Fruit fly (Drosophila melanogaster) whole organism, embryonic: ENCODE results near the gene CG15529.

Source experiments
- Abd-B ChIP-seq: fragments of 200-800 bp; sonication (Bioruptor generic); optimal IDR thresholded peaks from 2 replicates; lab custom pipeline; 2018; ENCODE audit warnings: missing biosample characterization, mild to moderate bottlenecking, missing genetic modification characterization, moderate library complexity
- Blimp-1 ChIP-seq: fragments of 200-800 bp; sonication (Bioruptor generic); optimal IDR thresholded peaks from 3 replicates; lab custom pipeline; 2018; ENCODE audit warnings: missing biosample characterization, missing genetic modification characterization, mild to moderate bottlenecking, moderate library complexity, missing genetic modification reagents
- CG10654 ChIP-seq: fragments of 200-800 bp; sonication (Bioruptor generic); optimal IDR thresholded peaks from 2 replicates; lab custom pipeline; 2016; ENCODE audit warnings: missing biosample characterization, missing genetic modification characterization
- CG11247 ChIP-seq: fragments of 200-800 bp; sonication (Bioruptor generic); IDR thresholded peaks from 2 replicates; pipeline ENCODE4 v1.3.6; 2022; ENCODE audit warnings: missing biosample characterization, missing genetic modification characterization
- CG14710 ChIP-seq: fragments of 200-800 bp; sonication (Bioruptor generic); optimal IDR thresholded peaks from 3 replicates; lab custom pipeline; 2019; ENCODE audit warnings: missing biosample characterization, mild to moderate bottlenecking, missing genetic modification characterization, moderate library complexity
- CG16779 ChIP-seq: fragments of 200-800 bp; sonication (Bioruptor generic); IDR thresholded peaks from 2 replicates; pipeline ENCODE4 v1.3.6; 2022; ENCODE audit warnings: missing biosample characterization, missing genetic modification characterization
- CG16813 ChIP-seq: fragments of 200-800 bp; sonication (Bioruptor generic); IDR thresholded peaks from 3 replicates; pipeline ENCODE4 v1.3.6; 2022; ENCODE audit warnings: missing biosample characterization, missing genetic modification characterization; ENCODE audit not compliant: partially characterized antibody
- CG17186 ChIP-seq: fragments of 200-800 bp; sonication (Bioruptor generic); optimal IDR thresholded peaks from 3 replicates; lab custom pipeline; 2017; ENCODE audit warnings: missing biosample characterization, missing genetic modification reagents, missing genetic modification characterization
- CG18011 ChIP-seq: fragments of 200-800 bp; sonication (Bioruptor generic); optimal IDR thresholded peaks from 2 replicates; lab custom pipeline; 2017; ENCODE audit warnings: missing biosample characterization, missing genetic modification characterization, mild to moderate bottlenecking, moderate library complexity, missing genotype
- CG18476 ChIP-seq: fragments of 200-800 bp; sonication (Bioruptor generic); optimal IDR thresholded peaks from 2 replicates; lab custom pipeline; 2016; ENCODE audit warnings: missing biosample characterization, mild to moderate bottlenecking, missing genetic modification characterization
- CG2120 ChIP-seq: fragments of 200-800 bp; sonication (Bioruptor generic); optimal IDR thresholded peaks from 3 replicates; lab custom pipeline; 2016; ENCODE audit warnings: missing biosample characterization, missing genetic modification characterization
- CG2875 ChIP-seq: fragments of 200-800 bp; sonication (Bioruptor generic); optimal IDR thresholded peaks from 2 replicates; lab custom pipeline; 2017; ENCODE audit warnings: missing biosample characterization, mild to moderate bottlenecking, missing genetic modification characterization, missing genetic modification reagents
- CG31388 ChIP-seq: fragments of 200-800 bp; sonication (Bioruptor generic); optimal IDR thresholded peaks from 2 replicates; lab custom pipeline; 2016; ENCODE audit warnings: missing biosample characterization, missing genetic modification characterization
- CG4617 ChIP-seq: fragments of 200-800 bp; sonication (Bioruptor generic); optimal IDR thresholded peaks from 3 replicates; lab custom pipeline; 2016; ENCODE audit warnings: missing biosample characterization, missing genetic modification characterization, borderline replicate concordance
- CG6254 ChIP-seq: fragments of 200-800 bp; sonication (Bioruptor generic); optimal IDR thresholded peaks from 3 replicates; lab custom pipeline; 2017; ENCODE audit warnings: mild to moderate bottlenecking, missing biosample characterization, missing genetic modification reagents, missing genetic modification characterization
- CG7556 ChIP-seq: fragments of 200-800 bp; sonication (Bioruptor generic); optimal IDR thresholded peaks from 2 replicates; lab custom pipeline; 2017; ENCODE audit warnings: missing biosample characterization, mild to moderate bottlenecking, missing genetic modification characterization
- CG7963 ChIP-seq: fragments of 200-800 bp; sonication (Bioruptor generic); IDR thresholded peaks from 3 replicates; pipeline ENCODE4 v1.3.6; 2022; ENCODE audit warnings: missing biosample characterization, missing genetic modification characterization; ENCODE audit not compliant: partially characterized antibody
- CG9609 ChIP-seq: fragments of 200-800 bp; sonication (Bioruptor generic); optimal IDR thresholded peaks from 3 replicates; lab custom pipeline; 2016; ENCODE audit warnings: missing biosample characterization, missing genetic modification characterization
- CTCF ChIP-seq: fragments of 200-800 bp; sonication (Bioruptor generic); optimal IDR thresholded peaks from 2 replicates; lab custom pipeline; 2017; ENCODE audit warnings: missing biosample characterization, mild to moderate bottlenecking, missing genetic modification characterization, moderate library complexity
- ERR ChIP-seq: fragments of 200-800 bp; sonication (Bioruptor generic); optimal IDR thresholded peaks from 2 replicates; lab custom pipeline; 2016; ENCODE audit warnings: missing biosample characterization, missing genetic modification characterization
- Elba2 ChIP-seq: fragments of 200-800 bp; sonication (Bioruptor generic); optimal IDR thresholded peaks from 3 replicates; lab custom pipeline; 2016; ENCODE audit warnings: missing biosample characterization, missing genetic modification characterization
- Hr3 ChIP-seq: fragments of 200-800 bp; sonication (Bioruptor generic); optimal IDR thresholded peaks from 3 replicates; lab custom pipeline; 2016; ENCODE audit warnings: missing biosample characterization, missing genetic modification characterization
- Hsf ChIP-seq: fragments of 200-800 bp; sonication (Bioruptor generic); optimal IDR thresholded peaks from 3 replicates; lab custom pipeline; 2016; ENCODE audit warnings: missing biosample characterization, missing genetic modification characterization
- NC2α ChIP-seq: fragments of 200-800 bp; sonication (Bioruptor generic); optimal IDR thresholded peaks from 2 replicates; lab custom pipeline; 2016; ENCODE audit warnings: missing biosample characterization, missing genetic modification characterization
- Nf-YB ChIP-seq: fragments of 200-800 bp; sonication (Bioruptor generic); optimal IDR thresholded peaks from 3 replicates; lab custom pipeline; 2019; ENCODE audit warnings: missing biosample characterization, mild to moderate bottlenecking, missing genetic modification characterization, moderate library complexity
- Six4 ChIP-seq: fragments of 200-800 bp; sonication (Bioruptor generic); optimal IDR thresholded peaks from 2 replicates; lab custom pipeline; 2016; ENCODE audit warnings: missing biosample characterization, missing genetic modification characterization
- Sry-β ChIP-seq: fragments of 200-800 bp; sonication (Bioruptor generic); optimal IDR thresholded peaks from 2 replicates; lab custom pipeline; 2018; ENCODE audit warnings: missing biosample characterization, mild to moderate bottlenecking, missing genetic modification characterization, moderate library complexity
- Tbp ChIP-seq: fragments of >200 bp; optimal IDR thresholded peaks from 2 replicates; lab custom pipeline; 2018; ENCODE audit warnings: missing biosample characterization, missing genetic modification characterization
- Xrp1 ChIP-seq: fragments of 200-800 bp; sonication (Bioruptor generic); IDR thresholded peaks from 2 replicates; pipeline ENCODE4 v1.3.6; 2022; ENCODE audit warnings: missing biosample characterization, missing genetic modification characterization
- amos ChIP-seq: fragments of 200-800 bp; sonication (Bioruptor generic); IDR thresholded peaks from 2 replicates; pipeline ENCODE4 v1.3.6; 2022; ENCODE audit warnings: missing biosample characterization, missing genetic modification characterization; ENCODE audit not compliant: partially characterized antibody
- cad ChIP-seq: fragments of >200 bp; optimal IDR thresholded peaks from 2 replicates; lab custom pipeline; 2017; ENCODE audit warnings: missing biosample characterization, missing genetic modification characterization
- da ChIP-seq: fragments of 200-800 bp; sonication (Bioruptor generic); optimal IDR thresholded peaks from 2 replicates; lab custom pipeline; 2016; ENCODE audit warnings: missing biosample characterization, missing genetic modification characterization
- ewg ChIP-seq: fragments of 200-800 bp; sonication (Bioruptor generic); optimal IDR thresholded peaks from 3 replicates; lab custom pipeline; 2017; ENCODE audit warnings: mild to moderate bottlenecking, missing biosample characterization, missing genetic modification reagents, missing genetic modification characterization
- hth ChIP-seq: fragments of >200 bp; optimal IDR thresholded peaks from 2 replicates; lab custom pipeline; 2017; ENCODE audit warnings: inconsistent platforms
- jing ChIP-seq: fragments of 200-800 bp; sonication (Bioruptor generic); optimal IDR thresholded peaks from 2 replicates; lab custom pipeline; 2018; ENCODE audit warnings: missing biosample characterization, mild to moderate bottlenecking, missing genetic modification characterization
- knrl ChIP-seq: fragments of 200-800 bp; sonication (Bioruptor generic); IDR thresholded peaks from 3 replicates; pipeline ENCODE4 v1.3.6; 2022; ENCODE audit warnings: missing biosample characterization, missing genetic modification characterization; ENCODE audit not compliant: partially characterized antibody
- luna ChIP-seq: fragments of 200-800 bp; sonication (Bioruptor generic); optimal IDR thresholded peaks from 2 replicates; lab custom pipeline; 2016; ENCODE audit warnings: missing biosample characterization, missing genetic modification characterization
- nerfin-1 ChIP-seq: fragments of 200-800 bp; sonication (Bioruptor generic); optimal IDR thresholded peaks from 3 replicates; lab custom pipeline; 2019; ENCODE audit warnings: missing biosample characterization, mild to moderate bottlenecking, missing genetic modification characterization, moderate library complexity
- pum ChIP-seq: fragments of 200-800 bp; sonication (Bioruptor generic); optimal IDR thresholded peaks from 2 replicates; lab custom pipeline; 2016; ENCODE audit warnings: missing biosample characterization, missing genetic modification characterization
- rib ChIP-seq: fragments of 200-800 bp; sonication (Bioruptor generic); IDR thresholded peaks from 2 replicates; pipeline ENCODE4 v1.3.6; 2022; ENCODE audit warnings: missing biosample characterization, missing genetic modification characterization
- run ChIP-seq: fragments of 200-800 bp; sonication (Bioruptor generic); optimal IDR thresholded peaks from 3 replicates; lab custom pipeline; 2018; ENCODE audit warnings: missing biosample characterization, mild to moderate bottlenecking, missing genetic modification characterization
- salm ChIP-seq: fragments of 200-800 bp; sonication (Bioruptor generic); optimal IDR thresholded peaks from 2 replicates; lab custom pipeline; 2018; ENCODE audit warnings: missing biosample characterization, mild to moderate bottlenecking, missing genetic modification characterization
- sc ChIP-seq, 3 experiments: fragments of >200 bp in 2 of 3; fragments of 200-800 bp in 1 of 3; sonication (Bioruptor generic) in 1 of 3; optimal IDR thresholded peaks; 2 replicates in 2 of 3; 3 replicates in 1 of 3; lab custom pipeline; 2017; ENCODE audit warnings: mild to moderate bottlenecking in 1 of 3, missing biosample characterization in 1 of 3, missing genetic modification characterization in 1 of 3, missing genetic modification reagents in 1 of 3
- sd ChIP-seq: fragments of 200-800 bp; sonication (Bioruptor generic); optimal IDR thresholded peaks from 3 replicates; lab custom pipeline; 2018; ENCODE audit warnings: missing biosample characterization, mild to moderate bottlenecking, missing genetic modification characterization, moderate library complexity
- sens-2 ChIP-seq: fragments of 200-800 bp; sonication (Bioruptor generic); IDR thresholded peaks from 2 replicates; pipeline ENCODE4 v1.3.6; 2022; ENCODE audit warnings: missing biosample characterization, missing genetic modification characterization
- slp2 ChIP-seq: fragments of 200-800 bp; sonication (Bioruptor generic); optimal IDR thresholded peaks from 2 replicates; lab custom pipeline; 2016; ENCODE audit warnings: missing biosample characterization, missing genetic modification characterization
- stc ChIP-seq: fragments of 200-800 bp; sonication (Bioruptor generic); IDR thresholded peaks from 2 replicates; pipeline ENCODE4 v1.3.6; 2022; ENCODE audit warnings: missing biosample characterization, missing genetic modification characterization
- trem ChIP-seq: fragments of 200-800 bp; optimal IDR thresholded peaks from 3 replicates; lab custom pipeline; 2019; ENCODE audit warnings: missing biosample characterization, mild to moderate bottlenecking, missing genetic modification characterization, moderate library complexity
- tup ChIP-seq: fragments of 200-800 bp; sonication (Bioruptor generic); optimal IDR thresholded peaks from 2 replicates; lab custom pipeline; 2016; ENCODE audit warnings: missing biosample characterization, mild to moderate bottlenecking, missing genetic modification characterization, moderate library complexity
- tx ChIP-seq: fragments of 200-800 bp; sonication (Bioruptor generic); optimal IDR thresholded peaks from 2 replicates; lab custom pipeline; 2016; ENCODE audit warnings: missing biosample characterization, missing genetic modification characterization
- wdn ChIP-seq: fragments of 200-800 bp; sonication (Bioruptor generic); IDR thresholded peaks from 2 replicates; pipeline ENCODE4 v1.3.6; 2022; ENCODE audit warnings: missing biosample characterization, missing genetic modification characterization
- zfh1 ChIP-seq: fragments of 200-800 bp; sonication (Bioruptor generic); IDR thresholded peaks from 3 replicates; pipeline ENCODE4 v1.3.6; 2022; ENCODE audit warnings: missing biosample characterization, missing genetic modification characterization

CG15529 gene

DNA sequence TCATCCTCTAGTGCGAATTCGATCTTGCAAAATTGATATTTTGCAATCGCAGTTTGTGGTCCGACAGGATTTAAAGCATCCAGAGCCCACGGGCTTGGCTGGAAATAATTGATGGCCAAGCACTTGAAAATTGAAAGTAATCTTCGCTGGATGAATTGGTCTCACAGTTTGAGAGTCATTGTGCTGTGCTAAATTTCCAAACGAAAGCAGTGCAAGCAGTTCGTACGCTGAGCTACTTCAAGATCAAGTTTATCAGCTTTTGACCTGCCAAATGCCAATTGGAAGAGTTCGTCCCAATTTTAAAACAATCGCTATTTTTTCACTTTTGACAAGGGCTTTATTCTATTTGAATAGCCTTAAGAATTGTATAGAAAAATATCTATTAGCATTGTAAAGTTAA lies 2.0 kb downstream of the CG15529 start (continued):
- TF ChIP-seq CG16813 (GFP tag; lab: Robert Waterston, UW), result 0 out of 3 replicates have a peak, but pooled peaks have one; percentile 29
- no peak for TF ChIP-seq sens-2 (GFP tag; lab: Robert Waterston, UW)
- no peak for TF ChIP-seq Nf-YB (GFP tag; lab: Kevin White, UChicago)
- no peak for TF ChIP-seq CG4617 (GFP tag; lab: Kevin White, UChicago)
- no peak for TF ChIP-seq luna (GFP tag; lab: Kevin White, UChicago)
- TF ChIP-seq NC2α (GFP tag; lab: Kevin White, UChicago), result no peak
- no peak for TF ChIP-seq sc (optimal IDR thresholded peaks at IDR 0.05; lab: Kevin White, UChicago)
- TF ChIP-seq sc (GFP tag; optimal IDR thresholded peaks at IDR 0.05; lab: Kevin White, UChicago), result no peak
- TF ChIP-seq CG10654, result no peak
- peak; percentile 18; the same call in 1 of the 2 replicates for TF ChIP-seq amos (GFP tag; lab: Robert Waterston, UW)
- TF ChIP-seq salm, result no peak
- TF ChIP-seq sd (tag; lab: Kevin White, UChicago), result no peak
- TF ChIP-seq CG31388 (GFP tag; lab: Kevin White, UChicago), result no peak
- no peak for TF ChIP-seq CG2120
- no peak for TF ChIP-seq CG7556 (GFP tag; lab: Kevin White, UChicago)
- TF ChIP-seq stc, result no peak
- no peak for TF ChIP-seq Hsf
- TF ChIP-seq Xrp1 (GFP tag; lab: Robert Waterston, UW), result no peak
- no peak for TF ChIP-seq CG17186 (GFP tag; lab: Kevin White, UChicago)
- TF ChIP-seq rib (GFP tag; lab: Robert Waterston, UW), result no peak
- no peak for TF ChIP-seq ERR
- peak; percentile 55 for TF ChIP-seq CG18011 (GFP tag; lab: Kevin White, UChicago)
- no peak for TF ChIP-seq Tbp (GFP tag; lab: Kevin White, UChicago)
- no peak for TF ChIP-seq Abd-B (GFP tag; lab: Kevin White, UChicago)
- no peak for TF ChIP-seq nerfin-1 (tag; lab: Kevin White, UChicago)
- no peak for TF ChIP-seq Sry-β (GFP tag; lab: Kevin White, UChicago)
- no peak for TF ChIP-seq CG7963 (GFP tag; lab: Robert Waterston, UW)
- no peak for TF ChIP-seq CG11247
- TF ChIP-seq Blimp-1 (GFP tag; lab: Kevin White, UChicago), result peak; percentile 56
- no peak for TF ChIP-seq wdn (GFP tag; lab: Robert Waterston, UW)
- no peak for TF ChIP-seq CG6254 (GFP tag; lab: Kevin White, UChicago)
- TF ChIP-seq Elba2, result peak; percentile 81
- TF ChIP-seq CG14710 (tag; lab: Kevin White, UChicago), result no peak
- TF ChIP-seq CG16779 (GFP tag; lab: Robert Waterston, UW), result no peak
- TF ChIP-seq trem (tag; lab: Kevin White, UChicago), result no peak
- TF ChIP-seq run (tag; lab: Kevin White, UChicago), result no peak
- TF ChIP-seq CTCF, result peak; percentile 53
- no peak for TF ChIP-seq CG18476
- TF ChIP-seq zfh1 (GFP tag; lab: Robert Waterston, UW), result no peak
- no peak for TF ChIP-seq hth
- peak; percentile 14; the same call in 1 of the 3 replicates for TF ChIP-seq knrl
- no peak for TF ChIP-seq jing (GFP tag; lab: Kevin White, UChicago)
- TF ChIP-seq tup (GFP tag; lab: Kevin White, UChicago), result no peak
- TF ChIP-seq cad, result peak; percentile 75
- TF ChIP-seq tx (GFP tag; lab: Kevin White, UChicago), result no peak
- TF ChIP-seq CG2875 (GFP tag; lab: Kevin White, UChicago), result no peak
- TF ChIP-seq Hr3 (GFP tag; lab: Kevin White, UChicago), result no peak
- TF ChIP-seq pum, result no peak
- no peak for TF ChIP-seq Six4 (GFP tag; lab: Kevin White, UChicago)
- TF ChIP-seq slp2 (GFP tag; lab: Kevin White, UChicago), result no peak
- TF ChIP-seq CG9609 (GFP tag; lab: Kevin White, UChicago), result no peak
- no peak for TF ChIP-seq ewg
- no peak for TF ChIP-seq da (GFP tag; lab: Kevin White, UChicago)
